Fruit fly (Drosophila melanogaster): ENCODE measurements around the gene CG11498.

Gene CG11498

DNA sequence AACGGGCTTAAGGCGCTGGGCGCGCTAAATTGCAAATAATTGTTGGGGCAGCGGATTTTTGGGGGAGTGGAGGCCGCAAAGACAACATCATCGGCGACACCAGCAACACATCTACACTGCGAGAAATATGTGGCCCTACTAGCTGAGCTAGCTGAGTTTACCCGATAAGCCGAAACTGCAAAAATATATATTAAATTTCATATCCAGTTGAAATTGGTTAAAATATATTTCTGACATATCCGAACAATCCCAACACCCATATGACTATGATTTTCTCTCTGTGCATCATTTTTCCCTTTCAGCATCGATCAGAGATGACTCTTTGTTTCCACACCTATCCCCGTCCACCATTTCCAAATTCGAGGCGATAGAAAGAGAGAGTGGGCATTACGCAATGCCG, 29.6 kb upstream of the CG11498 start (continued):
- TF ChIP-seq pan (optimal IDR thresholded peaks at IDR 0.05) (no peak), pan (GFP tag; optimal IDR thresholded peaks at IDR 0.05 in 1 of 2, IDR thresholded peaks at IDR 0.05 in 1 of 2) (peak in 1 of 2 experiments; percentile 87), CG30431 (GFP tag; optimal IDR thresholded peaks at IDR 0.05) (peak; percentile 64), Pdp1 (GFP tag; optimal IDR thresholded peaks at IDR 0.05) (peak; percentile 67 to 68), crp (GFP tag; optimal IDR thresholded peaks at IDR 0.05) (peak in 1 of 2 experiments; percentile 8), CG10462 (GFP tag; optimal IDR thresholded peaks at IDR 0.05) (peak; percentile 16), CG7556 (GFP tag; optimal IDR thresholded peaks at IDR 0.05) (peak; percentile 54), CG12659 (GFP tag; optimal IDR thresholded peaks at IDR 0.05) (peak; percentile 64), ato (GFP tag; IDR thresholded peaks at IDR 0.05; ENCODE audit: partially characterized antibody) (no peak), slbo (GFP tag; IDR thresholded peaks at IDR 0.05) (peak; percentile 83), CG11093 (GFP tag; IDR thresholded peaks at IDR 0.05) (peak; percentile 48; the same call in 1 of the 3 replicates), knrl (GFP tag; IDR thresholded peaks at IDR 0.05; ENCODE audit: partially characterized antibody) (no peak), CG14667 (GFP tag; IDR thresholded peaks at IDR 0.05) (peak; percentile 71), CG6689 (GFP tag; IDR thresholded peaks at IDR 0.05) (peak; percentile 80), MTF-1 (GFP tag; optimal IDR thresholded peaks at IDR 0.05; ENCODE audit: borderline replicate concordance) (no peak), cato (GFP tag; optimal IDR thresholded peaks at IDR 0.05; ENCODE audit: borderline replicate concordance) (peak; percentile 17), CG12104 (GFP tag; optimal IDR thresholded peaks at IDR 0.05) (peak; percentile 50), CG14441 (GFP tag; IDR thresholded peaks at IDR 0.05) (peak; percentile 89), CG9876 (GFP tag; optimal IDR thresholded peaks at IDR 0.05) (no peak), cg (GFP tag; optimal IDR thresholded peaks at IDR 0.05) (no peak), CG11723 (GFP tag; optimal IDR thresholded peaks at IDR 0.05) (peak; percentile 47), CG16779 (GFP tag; IDR thresholded peaks at IDR 0.05) (0 out of 2 replicates have a peak, but pooled peaks have one; percentile 49), Nf-YB (GFP tag; optimal IDR thresholded peaks at IDR 0.05) (peak; percentile 10), CG11085 (GFP tag; IDR thresholded peaks at IDR 0.05) (peak; percentile 36; the same call in 1 of the 2 replicates), gfzf (GFP tag; optimal IDR thresholded peaks at IDR 0.05) (no peak), Meics (GFP tag; optimal IDR thresholded peaks at IDR 0.05) (peak; percentile 66), dmrt11E (tag; optimal IDR thresholded peaks at IDR 0.05) (peak; percentile 48), CG1603 (tag; optimal IDR thresholded peaks at IDR 0.05) (peak; percentile 83), vfl (GFP tag; optimal IDR thresholded peaks at IDR 0.05) (no peak), Side (GFP tag; optimal IDR thresholded peaks at IDR 0.05) (no peak), CG15269 (tag; optimal IDR thresholded peaks at IDR 0.05) (peak; percentile 79), CG18476 (GFP tag; optimal IDR thresholded peaks at IDR 0.05) (peak; percentile 36), grn (GFP tag; optimal IDR thresholded peaks at IDR 0.05) (no peak), Deaf1 (tag; optimal IDR thresholded peaks at IDR 0.05) (peak; percentile 33), D (optimal IDR thresholded peaks at IDR 0.05) (no peak), D (GFP tag; optimal IDR thresholded peaks at IDR 0.05) (peak; percentile 73), CG16863 (GFP tag; optimal IDR thresholded peaks at IDR 0.05) (peak; percentile 22), CG6765 (GFP tag; optimal IDR thresholded peaks at IDR 0.05) (no peak), aop (GFP tag; IDR thresholded peaks at IDR 0.05) (peak; percentile 66; the same call in 1 of the 2 replicates), sd (tag; optimal IDR thresholded peaks at IDR 0.05) (peak; percentile 9), dan (GFP tag; IDR thresholded peaks at IDR 0.05) (peak; percentile 50; the same call in 1 of the 2 replicates), disco-r (GFP tag; optimal IDR thresholded peaks at IDR 0.05) (no peak), CG32767 (GFP tag; IDR thresholded peaks at IDR 0.05) (peak; percentile 67), salm (tag; optimal IDR thresholded peaks at IDR 0.05) (peak; percentile 48), CG10147 (GFP tag; optimal IDR thresholded peaks at IDR 0.05) (peak; percentile 50), maf-S (GFP tag; optimal IDR thresholded peaks at IDR 0.05) (peak; percentile 39), stwl (tag; optimal IDR thresholded peaks at IDR 0.05) (no peak), lab (GFP tag; optimal IDR thresholded peaks at IDR 0.05) (peak; percentile 85), HLHmδ (GFP tag; optimal IDR thresholded peaks at IDR 0.05) (no peak), otp (GFP tag; IDR thresholded peaks at IDR 0.05) (peak; percentile 77; the same call in 2 of the 3 replicates)
